Fruit fly (Drosophila melanogaster) whole organism: Measurements from ENCODE around the gene Ctr9.

Experiments used
- CG8478 ChIP-seq: fragments of >200 bp; optimal IDR thresholded peaks from 2 replicates; lab custom pipeline; 2018; ENCODE audit warnings: inconsistent platforms
- Dll ChIP-seq: fragments of >200 bp; optimal IDR thresholded peaks from 2 replicates; lab custom pipeline; 2017
- pan ChIP-seq: fragments of >200 bp; optimal IDR thresholded peaks from 2 replicates; lab custom pipeline; 2017
- psq ChIP-seq: fragments of >200 bp; optimal IDR thresholded peaks from 2 replicates; lab custom pipeline; 2017
- usp ChIP-seq: fragments of >200 bp; optimal IDR thresholded peaks from 2 replicates; lab custom pipeline; 2017; ENCODE audit warnings: missing biosample characterization, missing genetic modification characterization, mixed read lengths

dm6 chr3L:1269013-1269412 lies 38.0 kb upstream of the Ctr9 start:
- no peak for TF ChIP-seq CG8478
- no peak for TF ChIP-seq psq (lab: Kevin White, UChicago)
- TF ChIP-seq Dll (lab: Kevin White, UChicago), result no peak
- no peak for TF ChIP-seq pan (lab: Kevin White, UChicago)
- TF ChIP-seq usp, result no peak
